Fruit fly (Drosophila melanogaster) S2 (cell line): ENCODE results near the gene Cad87A.
A peak's percentile ranks its signal among the peaks of the same experiment; 100 is the strongest.
"Not testable (repeated sequence)": the region's sequence is repeated elsewhere in the genome, so short reads cannot be mapped to it uniquely, and the experiment has no call there.

Experiments used
- CG8478 ChIP-seq: fragments of >200 bp; optimal IDR thresholded peaks from 2 replicates; lab custom pipeline; 2018
- CTCF ChIP-seq, 2 experiments: fragments of >200 bp; optimal IDR thresholded peaks; 2 replicates each; lab custom pipeline; 2018

Cad87A gene

dm6 chr3R:11973826-11974225 lies 24.9 kb upstream of the Cad87A start:
- TF ChIP-seq CTCF (optimal IDR thresholded peaks at IDR 0.05; lab: Kevin White, UChicago) = no peak
- TF ChIP-seq CG8478 (lab: Kevin White, UChicago) = no peak

- no peak for TF ChIP-seq CTCF (optimal IDR thresholded peaks at IDR 0.05; lab: Kevin White, UChicago)
- TF ChIP-seq CG8478 (lab: Kevin White, UChicago) = no peak
These were observed 22.5 kb upstream of the Cad87A start, which contains the start of gene GC2 for dm6 chr3R:11971394-11971793. TSS of gene GC2 (plus strand) at chr3R:11971694.

DNA sequence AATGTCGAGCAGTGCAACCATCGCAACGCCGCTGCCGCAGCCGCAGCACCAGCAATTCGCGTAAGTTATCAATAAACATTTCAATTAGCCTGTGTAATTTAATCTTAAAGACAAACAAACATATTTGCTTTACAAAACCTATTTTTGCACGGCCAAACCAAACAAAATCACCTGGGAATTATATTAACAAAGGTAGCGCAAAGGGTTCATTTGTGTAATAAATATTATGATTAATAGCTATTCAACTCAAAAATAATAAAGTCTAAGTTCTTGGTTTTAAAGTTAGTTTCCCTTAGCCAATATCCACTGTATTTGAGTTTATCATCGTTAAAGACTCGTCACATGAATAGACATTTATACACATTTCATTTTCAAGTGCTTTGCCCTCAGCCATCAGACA lies 20.3 kb upstream of the Cad87A start:
- no peak for TF ChIP-seq CG8478 (lab: Kevin White, UChicago)
- no peak for TF ChIP-seq CTCF (optimal IDR thresholded peaks at IDR 0.05; lab: Kevin White, UChicago)

- TF ChIP-seq CG8478 (lab: Kevin White, UChicago) (no peak), CTCF (optimal IDR thresholded peaks at IDR 0.05; lab: Kevin White, UChicago) (no peak)
These were observed 19.3 kb upstream of the Cad87A start for dm6 chr3R:11968030-11968753.

DNA sequence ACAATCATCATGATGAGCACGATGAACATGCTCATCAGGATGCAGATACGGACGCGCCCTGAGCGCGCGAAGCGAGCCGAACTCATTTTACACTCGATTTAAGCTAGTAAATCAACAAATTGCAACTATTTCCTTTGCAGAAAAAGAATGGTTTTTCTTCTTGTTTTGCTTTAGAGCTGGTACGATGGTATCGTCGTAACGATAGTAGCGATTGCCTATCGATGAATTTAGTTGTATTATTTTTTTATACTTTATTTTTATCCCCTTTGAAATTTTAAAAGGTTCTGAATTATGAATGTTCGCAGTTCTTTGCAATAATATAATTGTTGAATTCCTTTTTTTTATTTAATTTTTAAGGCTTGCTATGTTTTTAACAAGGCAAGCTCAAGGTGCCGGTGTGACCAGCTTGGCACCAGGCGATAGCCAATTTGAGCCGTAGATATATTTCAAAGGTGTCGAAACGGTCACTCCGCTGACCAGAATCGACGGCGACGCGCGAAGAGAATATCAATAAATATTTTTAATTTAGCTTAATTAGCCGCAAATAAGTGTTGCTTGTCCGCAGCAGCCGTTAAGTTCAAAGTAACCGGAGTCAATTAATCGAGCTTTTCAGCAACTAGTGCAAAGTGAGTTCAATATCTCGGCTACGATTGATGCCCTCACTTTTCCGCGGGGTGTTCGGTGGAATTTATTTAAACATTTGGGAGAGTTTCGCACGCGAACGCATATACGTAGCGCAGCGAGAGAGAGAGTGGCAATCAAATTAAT lies 18.5 kb upstream of the Cad87A start, which contains the start of the genes CG12213 and GC1:
Gene CG12213 (minus strand): TSS at position 430 of the 768 bp plus-strand sequence.
Gene GC1 (plus strand): TSS at position 447 of the 768 bp plus-strand sequence.
- TF ChIP-seq CTCF (optimal IDR thresholded peaks at IDR 0.05; lab: Kevin White, UChicago) (peak in 1 of 2 experiments; percentile 16), CG8478 (lab: Kevin White, UChicago) (no peak)

DNA sequence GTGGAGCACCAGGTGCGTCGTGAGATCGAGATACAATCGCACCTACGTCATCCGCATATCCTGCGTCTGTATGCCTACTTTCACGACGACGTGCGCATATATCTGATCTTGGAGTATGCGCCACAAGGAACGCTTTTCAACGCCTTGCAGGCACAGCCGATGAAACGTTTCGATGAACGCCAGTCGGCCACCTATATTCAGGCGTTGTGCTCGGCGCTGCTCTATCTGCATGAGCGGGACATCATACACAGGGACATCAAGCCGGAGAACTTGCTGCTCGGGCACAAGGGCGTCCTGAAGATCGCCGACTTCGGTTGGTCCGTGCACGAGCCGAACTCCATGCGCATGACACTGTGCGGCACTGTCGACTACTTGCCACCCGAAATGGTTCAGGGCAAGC lies 15.1 kb upstream of the Cad87A start:
- TF ChIP-seq CG8478 (lab: Kevin White, UChicago) = no peak
- TF ChIP-seq CTCF (optimal IDR thresholded peaks at IDR 0.05; lab: Kevin White, UChicago) = no peak

- TF ChIP-seq CG8478 (lab: Kevin White, UChicago) = no peak
- TF ChIP-seq CTCF (optimal IDR thresholded peaks at IDR 0.05; lab: Kevin White, UChicago) = no peak
These were observed 13.8 kb upstream of the Cad87A start, which contains the start of the genes CG3281 and aurA for dm6 chr3R:11962739-11963214. TSS of gene CG3281 (minus strand) at chr3R:11962805. TSS of gene aurA (plus strand) at chr3R:11963124.

DNA sequence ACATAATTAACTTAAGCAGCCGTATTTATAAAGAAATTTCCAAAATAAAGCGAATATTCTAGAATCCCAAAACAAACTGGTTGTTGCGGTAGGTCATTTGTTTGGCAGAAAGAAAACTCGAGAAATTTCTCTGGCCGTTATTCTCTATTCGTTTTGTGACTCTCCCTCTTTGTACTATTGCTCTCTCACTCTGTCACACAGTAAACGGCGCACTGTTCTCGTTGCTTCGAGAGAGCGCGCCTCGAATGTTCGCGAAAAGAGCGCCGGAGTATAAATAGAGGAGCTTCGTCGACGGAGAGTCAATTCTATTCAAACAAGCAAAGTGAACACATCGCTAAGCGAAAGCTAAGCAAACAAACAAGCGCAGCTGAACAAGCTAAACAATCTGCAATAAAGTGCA lies 9.3 kb upstream of the Cad87A start, which contains the start of gene Hsp70Ab:
Gene Hsp70Ab (plus strand): TSS at position 301 of the 400 bp plus-strand sequence.
- TF ChIP-seq CG8478 (lab: Kevin White, UChicago); CTCF (optimal IDR thresholded peaks at IDR 0.05; lab: Kevin White, UChicago): not testable (repeated sequence)

DNA sequence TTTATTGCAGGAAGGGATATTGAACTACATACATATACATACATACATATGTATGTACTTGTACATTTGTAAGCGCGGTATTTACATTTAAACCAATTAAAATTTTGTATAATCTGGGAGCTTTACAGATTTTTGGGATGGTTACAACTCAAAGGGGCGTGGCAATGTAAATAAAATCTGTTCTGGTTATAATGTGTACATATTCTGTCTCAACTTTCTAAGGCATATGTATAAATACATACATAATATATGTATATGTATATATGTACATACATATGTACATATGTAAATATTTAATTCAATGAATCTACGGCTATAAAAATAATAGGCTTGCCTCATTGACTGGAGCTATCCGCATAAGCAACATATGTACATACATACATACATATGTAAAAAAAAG lies 8.5 kb upstream of the Cad87A start:
- TF ChIP-seq CTCF (optimal IDR thresholded peaks at IDR 0.05; lab: Kevin White, UChicago) (no peak), CG8478 (lab: Kevin White, UChicago) (no peak)

DNA sequence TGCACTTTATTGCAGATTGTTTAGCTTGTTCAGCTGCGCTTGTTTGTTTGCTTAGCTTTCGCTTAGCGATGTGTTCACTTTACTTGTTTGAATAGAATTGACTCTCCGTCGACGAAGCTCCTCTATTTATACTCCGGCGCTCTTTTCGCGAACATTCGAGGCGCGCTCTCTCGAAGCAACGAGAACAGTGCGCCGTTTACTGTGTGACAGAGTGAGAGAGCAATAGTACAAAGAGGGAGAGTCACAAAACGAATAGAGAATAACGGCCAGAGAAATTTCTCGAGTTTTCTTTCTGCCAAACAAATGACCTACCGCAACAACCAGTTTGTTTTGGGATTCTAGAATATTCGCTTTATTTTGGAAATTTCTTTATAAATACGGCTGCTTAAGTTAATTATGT lies 7.5 kb upstream of the Cad87A start, which contains the start of gene Hsp70Aa:
Gene Hsp70Aa (minus strand): TSS at position 101 of the 400 bp plus-strand sequence.
- TF ChIP-seq CG8478 (lab: Kevin White, UChicago); CTCF (optimal IDR thresholded peaks at IDR 0.05; lab: Kevin White, UChicago): not testable (repeated sequence)

- no peak for TF ChIP-seq CG8478 (lab: Kevin White, UChicago)
- TF ChIP-seq CTCF (optimal IDR thresholded peaks at IDR 0.05; lab: Kevin White, UChicago) = no peak
These were observed 579 bp upstream of the Cad87A start, which contains the start of gene CG31211 for dm6 chr3R:11949387-11950029. TSS of gene CG31211 (plus strand) at chr3R:11949680.

dm6 chr3R:11947959-11948358 lies 970 bp downstream of the Cad87A start:
- no peak for TF ChIP-seq CG8478 (lab: Kevin White, UChicago)
- TF ChIP-seq CTCF (optimal IDR thresholded peaks at IDR 0.05; lab: Kevin White, UChicago) = no peak

dm6 chr3R:11947079-11947869 lies 1.7 kb downstream of the Cad87A start:
- no peak for TF ChIP-seq CTCF (optimal IDR thresholded peaks at IDR 0.05; lab: Kevin White, UChicago)
- TF ChIP-seq CG8478 (lab: Kevin White, UChicago) = no peak
